Fruit fly (Drosophila melanogaster) whole organism, embryonic: Measurements from ENCODE around the gene Mst77F.

Source experiments
- Antp ChIP-seq: fragments of 200-800 bp; sonication (Bioruptor generic); optimal IDR thresholded peaks from 3 replicates; lab custom pipeline; 2016; ENCODE audit warnings: missing biosample characterization, missing genetic modification characterization
- Atf3 ChIP-seq: fragments of 200-800 bp; sonication (Bioruptor generic); optimal IDR thresholded peaks from 3 replicates; lab custom pipeline; 2016; ENCODE audit warnings: missing biosample characterization, missing genetic modification characterization
- Awh ChIP-seq: fragments of 200-800 bp; sonication (Bioruptor generic); IDR thresholded peaks from 2 replicates; pipeline ENCODE4, ENCODE4 v1.3.6; 2022; ENCODE audit warnings: missing biosample characterization, missing genetic modification characterization
- CG10267 ChIP-seq: fragments of 200-800 bp; sonication (Bioruptor generic); optimal IDR thresholded peaks from 2 replicates; lab custom pipeline; 2018; ENCODE audit warnings: missing biosample characterization, mild to moderate bottlenecking, missing genetic modification characterization, moderate library complexity
- CG11456 ChIP-seq: fragments of 200-800 bp; sonication (Bioruptor generic); IDR thresholded peaks from 3 replicates; pipeline ENCODE4 v1.3.6; 2022; ENCODE audit warnings: missing biosample characterization, missing genetic modification characterization
- CG12071 ChIP-seq: fragments of 200-800 bp; sonication (Bioruptor generic); optimal IDR thresholded peaks from 3 replicates; lab custom pipeline; 2018; ENCODE audit warnings: missing biosample characterization, mild to moderate bottlenecking, missing genetic modification characterization
- CG13775 ChIP-seq: fragments of 200-800 bp; sonication (Bioruptor generic); optimal IDR thresholded peaks from 3 replicates; lab custom pipeline; 2017; ENCODE audit warnings: missing biosample characterization, mild to moderate bottlenecking, missing genetic modification characterization
- CG15011 ChIP-seq: fragments of 200-800 bp; sonication (Bioruptor generic); optimal IDR thresholded peaks from 3 replicates; lab custom pipeline; 2018; ENCODE audit warnings: missing biosample characterization, mild to moderate bottlenecking, missing genetic modification characterization
- CG17385 ChIP-seq: fragments of 200-800 bp; sonication (Bioruptor generic); optimal IDR thresholded peaks from 3 replicates; lab custom pipeline; 2018; ENCODE audit warnings: missing biosample characterization, mild to moderate bottlenecking, missing genetic modification characterization
- CG17612 ChIP-seq: fragments of 200-800 bp; sonication (Bioruptor generic); IDR thresholded peaks from 2 replicates; pipeline ENCODE4 v1.3.6; 2022; ENCODE audit warnings: missing biosample characterization, missing genetic modification characterization
- CG1832 ChIP-seq: fragments of 200-800 bp; sonication (Bioruptor generic); optimal IDR thresholded peaks from 2 replicates; lab custom pipeline; 2017; ENCODE audit warnings: missing biosample characterization, mild to moderate bottlenecking, missing genetic modification characterization, inconsistent platforms
- CG34376 ChIP-seq: fragments of 200-800 bp; sonication (Bioruptor generic); optimal IDR thresholded peaks from 2 replicates; lab custom pipeline; 2018; ENCODE audit warnings: missing biosample characterization, mild to moderate bottlenecking, missing genetic modification characterization
- CG3847 ChIP-seq: fragments of 200-800 bp; sonication (Bioruptor generic); IDR thresholded peaks from 2 replicates; pipeline ENCODE4 v1.3.6; 2022; ENCODE audit warnings: missing biosample characterization, missing genetic modification characterization
- CG4328 ChIP-seq: fragments of 200-800 bp; sonication (Bioruptor generic); optimal IDR thresholded peaks from 3 replicates; lab custom pipeline; 2017; ENCODE audit warnings: missing biosample characterization, missing genetic modification reagents, missing genetic modification characterization
- CG4404 ChIP-seq: fragments of 200-800 bp; sonication (Bioruptor generic); IDR thresholded peaks from 2 replicates; pipeline ENCODE4 v1.3.6; 2022; ENCODE audit warnings: missing biosample characterization, missing genetic modification characterization
- CG5245 ChIP-seq: fragments of 200-800 bp; sonication (Bioruptor generic); optimal IDR thresholded peaks from 3 replicates; lab custom pipeline; 2016; ENCODE audit warnings: missing biosample characterization, missing genetic modification characterization
- CG7372 ChIP-seq: fragments of 200-800 bp; sonication (Bioruptor generic); IDR thresholded peaks from 2 replicates; pipeline ENCODE4 v1.3.6; 2022; ENCODE audit warnings: missing biosample characterization, missing genetic modification characterization
- CG7556 ChIP-seq: fragments of 200-800 bp; sonication (Bioruptor generic); optimal IDR thresholded peaks from 2 replicates; lab custom pipeline; 2017; ENCODE audit warnings: missing biosample characterization, mild to moderate bottlenecking, missing genetic modification characterization
- CG9932 ChIP-seq: fragments of 200-800 bp; sonication (Bioruptor generic); IDR thresholded peaks from 2 replicates; pipeline ENCODE4 v1.3.6; 2022; ENCODE audit warnings: missing biosample characterization, missing genetic modification characterization
- Camta ChIP-seq: fragments of 200-800 bp; sonication (Bioruptor generic); optimal IDR thresholded peaks from 2 replicates; lab custom pipeline; 2016; ENCODE audit warnings: missing biosample characterization, missing genetic modification characterization
- Dad ChIP-seq: fragments of 200-800 bp; sonication (Bioruptor generic); optimal IDR thresholded peaks from 3 replicates; lab custom pipeline; 2016; ENCODE audit warnings: missing biosample characterization, missing genetic modification characterization
- Dek ChIP-seq: fragments of 200-800 bp; sonication (Bioruptor generic); optimal IDR thresholded peaks from 3 replicates; lab custom pipeline; 2019; ENCODE audit warnings: missing biosample characterization, mild to moderate bottlenecking, missing genetic modification characterization, moderate library complexity
- HLH3B ChIP-seq: fragments of 200-800 bp; sonication (Bioruptor generic); IDR thresholded peaks from 2 replicates; pipeline ENCODE4 v1.3.6; 2022; ENCODE audit warnings: missing biosample characterization, missing genetic modification characterization
- HLH4C ChIP-seq: fragments of 200-800 bp; sonication (Bioruptor generic); IDR thresholded peaks from 3 replicates; pipeline ENCODE4 v1.3.6; 2022; ENCODE audit warnings: missing biosample characterization, missing genetic modification characterization; ENCODE audit not compliant: partially characterized antibody
- Kr ChIP-seq: fragments of 200-800 bp; sonication (Bioruptor generic); optimal IDR thresholded peaks from 2 replicates; lab custom pipeline; 2017; ENCODE audit warnings: missing biosample characterization, mild to moderate bottlenecking, missing genetic modification characterization
- Mrtf ChIP-seq: fragments of 200-800 bp; sonication (Bioruptor generic); IDR thresholded peaks from 3 replicates; pipeline ENCODE4 v1.3.6; 2022; ENCODE audit warnings: missing biosample characterization, missing genetic modification characterization
- Myb ChIP-seq: fragments of 200-800 bp; sonication (Bioruptor generic); optimal IDR thresholded peaks from 2 replicates; lab custom pipeline; 2016; ENCODE audit warnings: missing biosample characterization, missing genetic modification characterization
- Nf-YA ChIP-seq: fragments of 200-800 bp; sonication (Bioruptor generic); IDR thresholded peaks from 2 replicates; pipeline ENCODE4 v1.3.6; 2022; ENCODE audit warnings: missing biosample characterization, missing genetic modification characterization
- Sox102F ChIP-seq: fragments of 200-800 bp; sonication (Bioruptor generic); optimal IDR thresholded peaks from 2 replicates; lab custom pipeline; 2018; ENCODE audit warnings: missing biosample characterization, mild to moderate bottlenecking, missing genetic modification characterization, moderate library complexity
- Trl ChIP-seq, 3 experiments: fragments of >200 bp in 2 of 3; fragments of 200-800 bp in 1 of 3; sonication (Bioruptor generic) in 1 of 3; optimal IDR thresholded peaks; 2 replicates in 1 of 3; 3 replicates in 2 of 3; lab custom pipeline; 2016 to 2017; ENCODE audit warnings: missing biosample characterization in 1 of 3, missing genetic modification characterization in 1 of 3
- Xrp1 ChIP-seq: fragments of 200-800 bp; sonication (Bioruptor generic); IDR thresholded peaks from 2 replicates; pipeline ENCODE4 v1.3.6; 2022; ENCODE audit warnings: missing biosample characterization, missing genetic modification characterization
- abd-A ChIP-seq: fragments of 200-800 bp; sonication (Bioruptor generic); optimal IDR thresholded peaks from 3 replicates; lab custom pipeline; 2019; ENCODE audit warnings: missing biosample characterization, mild to moderate bottlenecking, missing genetic modification characterization, moderate library complexity
- aop ChIP-seq: fragments of 200-800 bp; sonication (Bioruptor generic); IDR thresholded peaks from 2 replicates; pipeline ENCODE4 v1.3.6; 2022; ENCODE audit warnings: missing biosample characterization, missing genetic modification characterization
- bigmax ChIP-seq: fragments of 200-800 bp; sonication (Bioruptor generic); optimal IDR thresholded peaks from 2 replicates; lab custom pipeline; 2018; ENCODE audit warnings: missing biosample characterization, mild to moderate bottlenecking, missing genetic modification characterization
- cg ChIP-seq: fragments of 200-800 bp; sonication (Bioruptor generic); optimal IDR thresholded peaks from 3 replicates; lab custom pipeline; 2019; ENCODE audit warnings: missing biosample characterization, mild to moderate bottlenecking, missing genetic modification characterization, moderate library complexity
- croc ChIP-seq: fragments of 200-800 bp; sonication (Bioruptor generic); conservative IDR thresholded peaks from 3 replicates; pipeline ENCODE4 v1.3.6; 2022; ENCODE audit warnings: missing biosample characterization, missing genetic modification characterization
- dpn ChIP-seq, 2 experiments: fragments of 200-800 bp; sonication (Bioruptor generic); optimal IDR thresholded peaks; 3 replicates each; lab custom pipeline; 2016; ENCODE audit warnings: missing biosample characterization in 2 of 2, missing genetic modification characterization in 2 of 2
- gcm2 ChIP-seq: fragments of 200-800 bp; sonication (Bioruptor generic); optimal IDR thresholded peaks from 2 replicates; lab custom pipeline; 2016; ENCODE audit warnings: missing biosample characterization, missing genetic modification characterization
- grau ChIP-seq: fragments of 200-800 bp; optimal IDR thresholded peaks from 3 replicates; lab custom pipeline; 2019; ENCODE audit warnings: missing biosample characterization, mild to moderate bottlenecking, missing genetic modification characterization, moderate library complexity
- gsb ChIP-seq: fragments of 200-800 bp; sonication (Bioruptor generic); IDR thresholded peaks from 2 replicates; pipeline ENCODE4 v1.3.6; 2022; ENCODE audit warnings: missing biosample characterization, missing genetic modification characterization
- inv ChIP-seq: fragments of 200-800 bp; sonication (Bioruptor generic); IDR thresholded peaks from 2 replicates; pipeline ENCODE4 v1.3.6; 2022; ENCODE audit warnings: missing biosample characterization, missing genetic modification characterization; ENCODE audit not compliant: partially characterized antibody
- jumu ChIP-seq: fragments of 200-800 bp; sonication (Bioruptor generic); optimal IDR thresholded peaks from 3 replicates; lab custom pipeline; 2016; ENCODE audit warnings: missing biosample characterization, missing genetic modification characterization
- scrt ChIP-seq: fragments of 200-800 bp; sonication (Bioruptor generic); optimal IDR thresholded peaks from 2 replicates; lab custom pipeline; 2018; ENCODE audit warnings: missing biosample characterization, mild to moderate bottlenecking, missing genetic modification characterization, moderate library complexity
- shn ChIP-seq: fragments of 200-800 bp; sonication (Bioruptor generic); optimal IDR thresholded peaks from 3 replicates; lab custom pipeline; 2016; ENCODE audit warnings: missing biosample characterization, missing genetic modification characterization
- so ChIP-seq: fragments of 200-800 bp; sonication (Bioruptor generic); IDR thresholded peaks from 3 replicates; pipeline ENCODE4 v1.3.6; 2022; ENCODE audit warnings: missing biosample characterization, missing genetic modification characterization
- stwl ChIP-seq: fragments of 200-800 bp; sonication (Bioruptor generic); optimal IDR thresholded peaks from 3 replicates; lab custom pipeline; 2018; ENCODE audit warnings: missing biosample characterization, mild to moderate bottlenecking, missing genetic modification characterization, moderate library complexity
- tio ChIP-seq: fragments of 200-800 bp; sonication (Bioruptor generic); optimal IDR thresholded peaks from 2 replicates; lab custom pipeline; 2017; ENCODE audit warnings: missing biosample characterization, missing genetic modification characterization, inconsistent platforms
- tup ChIP-seq: fragments of 200-800 bp; sonication (Bioruptor generic); optimal IDR thresholded peaks from 2 replicates; lab custom pipeline; 2016; ENCODE audit warnings: missing biosample characterization, mild to moderate bottlenecking, missing genetic modification characterization, moderate library complexity
- zen2 ChIP-seq: fragments of 200-800 bp; sonication (Bioruptor generic); IDR thresholded peaks from 3 replicates; pipeline ENCODE4 v1.3.6; 2022; ENCODE audit warnings: missing biosample characterization, missing genetic modification characterization; ENCODE audit not compliant: partially characterized antibody

Mst77F gene

dm6 chr3L:20837040-20837830, 19.4 kb upstream of the Mst77F start, which contains the start of gene CG13255 (continued):
- TF ChIP-seq Sox102F (GFP tag; lab: Kevin White, UChicago) = peak; percentile 24
- TF ChIP-seq cg (GFP tag; lab: Kevin White, UChicago) = no peak
- TF ChIP-seq jumu (GFP tag; lab: Kevin White, UChicago) = peak; percentile 13
- no peak for TF ChIP-seq Mrtf
- TF ChIP-seq CG17385 (GFP tag; lab: Kevin White, UChicago) = peak; percentile 54
- TF ChIP-seq HLH3B (GFP tag; lab: Robert Waterston, UW) = no peak
- TF ChIP-seq CG5245 (GFP tag; lab: Kevin White, UChicago) = no peak
- TF ChIP-seq CG10267 (tag; lab: Kevin White, UChicago) = peak; percentile 4
- no peak for TF ChIP-seq croc (GFP tag; lab: Robert Waterston, UW)
- no peak for TF ChIP-seq zen2
- TF ChIP-seq Atf3 (GFP tag; lab: Kevin White, UChicago) = no peak
- no peak for TF ChIP-seq stwl (tag; lab: Kevin White, UChicago)
- no peak for TF ChIP-seq CG7372
- no peak for TF ChIP-seq tup (GFP tag; lab: Kevin White, UChicago)
- no peak for TF ChIP-seq Trl (optimal IDR thresholded peaks at IDR 0.05; lab: Kevin White, UChicago)
- peak; percentile 24 for TF ChIP-seq Trl (GFP tag; optimal IDR thresholded peaks at IDR 0.05; lab: Kevin White, UChicago)
- TF ChIP-seq CG11456 (GFP tag; lab: Robert Waterston, UW) = peak; percentile 78; the same call in 2 of the 3 replicates
- TF ChIP-seq Awh = no peak
- no peak for TF ChIP-seq CG4328 (GFP tag; lab: Kevin White, UChicago)
- TF ChIP-seq CG3847 (GFP tag; lab: Robert Waterston, UW) = no peak
- TF ChIP-seq shn = peak; percentile 1
- TF ChIP-seq aop (GFP tag; lab: Robert Waterston, UW) = no peak
- TF ChIP-seq CG34376 (GFP tag; lab: Kevin White, UChicago) = no peak
- TF ChIP-seq Dek (tag; lab: Kevin White, UChicago) = peak; percentile 48
- TF ChIP-seq CG9932 (GFP tag; lab: Robert Waterston, UW) = peak; percentile 47; the same call in 1 of the 2 replicates
- no peak for TF ChIP-seq CG17612 (GFP tag; lab: Robert Waterston, UW)
- peak; percentile 49 for TF ChIP-seq CG13775
- peak; percentile 36 for TF ChIP-seq Myb (GFP tag; lab: Kevin White, UChicago)
- TF ChIP-seq Camta (GFP tag; lab: Kevin White, UChicago) = peak; percentile 13
- peak; percentile 69 for TF ChIP-seq CG7556 (GFP tag; lab: Kevin White, UChicago)
- no peak for TF ChIP-seq Kr (GFP tag; lab: Kevin White, UChicago)
- TF ChIP-seq inv = no peak
- TF ChIP-seq bigmax (GFP tag; lab: Kevin White, UChicago) = no peak
- TF ChIP-seq HLH4C (GFP tag; lab: Robert Waterston, UW) = no peak
- no peak for TF ChIP-seq gcm2
- peak in 1 of 2 experiments; percentile 25 for TF ChIP-seq dpn (GFP tag; optimal IDR thresholded peaks at IDR 0.05; lab: Kevin White, UChicago)
- no peak for TF ChIP-seq abd-A (tag; lab: Kevin White, UChicago)
- TF ChIP-seq CG4404 (GFP tag; lab: Robert Waterston, UW) = no peak
- peak; percentile 70 for TF ChIP-seq grau
- TF ChIP-seq CG15011 (GFP tag; lab: Kevin White, UChicago) = peak; percentile 41
- TF ChIP-seq Antp = peak; percentile 23
- TF ChIP-seq tio (GFP tag; lab: Kevin White, UChicago) = peak; percentile 59
- TF ChIP-seq CG12071 (GFP tag; lab: Kevin White, UChicago) = no peak
- no peak for TF ChIP-seq Nf-YA (GFP tag; lab: Robert Waterston, UW)
- no peak for TF ChIP-seq scrt
- TF ChIP-seq so = no peak
- TF ChIP-seq Xrp1 = no peak
- no peak for TF ChIP-seq gsb (GFP tag; lab: Robert Waterston, UW)
- TF ChIP-seq CG1832 (GFP tag; lab: Kevin White, UChicago) = no peak
- no peak for TF ChIP-seq Dad
